Worm (Caenorhabditis elegans) whole organism, late embryonic: ENCODE results near the gene C04C3.6.

Source experiments
- C08G9.2 ChIP-seq: sonication (generic microtip); optimal IDR thresholded peaks from 2 replicates; lab custom pipeline; 2016; ENCODE audit warnings: mild to moderate bottlenecking, missing genetic modification characterization, moderate library complexity, missing compliant biosample characterization
- C38D4.7 ChIP-seq: fragments of 200-800 bp; sonication (Bioruptor generic); optimal IDR thresholded peaks from 2 replicates; lab custom pipeline; 2018; ENCODE audit warnings: mild to moderate bottlenecking, missing genetic modification characterization, moderate library complexity, missing compliant biosample characterization
- K02D7.2 ChIP-seq: sonication (generic microtip); optimal IDR thresholded peaks from 2 replicates; lab custom pipeline; 2017; ENCODE audit warnings: mild to moderate bottlenecking, missing genetic modification characterization, missing compliant biosample characterization
- T23F11.4 ChIP-seq: fragments of 200-800 bp; sonication (Bioruptor generic); optimal IDR thresholded peaks from 2 replicates; lab custom pipeline; 2018; ENCODE audit warnings: mild to moderate bottlenecking, missing genetic modification characterization, missing compliant biosample characterization
- Y22D7AL.16 ChIP-seq: sonication (generic microtip); optimal IDR thresholded peaks from 2 replicates; lab custom pipeline; 2016; ENCODE audit warnings: missing genetic modification characterization, missing compliant biosample characterization
- ahr-1 ChIP-seq: sonication (generic microtip); optimal IDR thresholded peaks from 2 replicates; lab custom pipeline; 2016; ENCODE audit warnings: missing genetic modification characterization, missing compliant biosample characterization
- ama-1 ChIP-seq: fragments of 150-350 bp; optimal IDR thresholded peaks from 2 replicates; lab custom pipeline; 2014
- ceh-22 ChIP-seq: sonication (generic microtip); optimal IDR thresholded peaks from 2 replicates; lab custom pipeline; 2017; ENCODE audit warnings: missing biosample characterization, missing genetic modification characterization
- ceh-30 ChIP-seq: fragments of 150-350 bp; optimal IDR thresholded peaks from 2 replicates; lab custom pipeline; 2014; ENCODE audit warnings: missing biosample characterization, missing genetic modification characterization
- ceh-45 ChIP-seq: fragments of 200-800 bp; sonication (Bioruptor generic); IDR thresholded peaks from 2 replicates; pipeline ENCODE4 v1.3.6; 2022; ENCODE audit warnings: missing genetic modification reagents, missing genetic modification characterization, missing compliant biosample characterization
- ceh-6 ChIP-seq: fragments of 200-800 bp; sonication (Bioruptor generic); optimal IDR thresholded peaks from 2 replicates; lab custom pipeline; 2018; ENCODE audit warnings: mild to moderate bottlenecking, missing genetic modification characterization, missing compliant biosample characterization
- ceh-9 ChIP-seq: sonication (generic microtip); optimal IDR thresholded peaks from 2 replicates; lab custom pipeline; 2016; ENCODE audit warnings: mild to moderate bottlenecking, missing genetic modification characterization, inconsistent platforms, missing compliant biosample characterization
- dve-1 ChIP-seq: sonication (generic microtip); optimal IDR thresholded peaks from 2 replicates; lab custom pipeline; 2017; ENCODE audit warnings: antibody characterized with exemption, mild to moderate bottlenecking, missing genetic modification characterization, missing compliant biosample characterization
- elt-4 ChIP-seq: sonication (generic microtip); optimal IDR thresholded peaks from 2 replicates; lab custom pipeline; 2016; ENCODE audit warnings: missing genetic modification characterization, missing compliant biosample characterization
- fax-1 ChIP-seq: sonication (generic microtip); optimal IDR thresholded peaks from 2 replicates; lab custom pipeline; 2016; ENCODE audit warnings: missing genotype, missing genetic modification characterization, missing compliant biosample characterization
- fkh-10 ChIP-seq: fragments of 150-350 bp; optimal IDR thresholded peaks from 2 replicates; lab custom pipeline; 2014; ENCODE audit warnings: missing biosample characterization, missing genetic modification reagents, missing genetic modification characterization
- gmeb-2 ChIP-seq: sonication (generic microtip); optimal IDR thresholded peaks from 2 replicates; lab custom pipeline; 2016; ENCODE audit warnings: missing genetic modification characterization, inconsistent platforms, missing compliant biosample characterization
- hlh-30 ChIP-seq: sonication (generic microtip); optimal IDR thresholded peaks from 2 replicates; lab custom pipeline; 2017; ENCODE audit warnings: antibody characterized with exemption, missing genetic modification characterization, missing compliant biosample characterization; ENCODE audit not compliant: insufficient read depth
- hlh-6 ChIP-seq: sonication (generic microtip); optimal IDR thresholded peaks from 2 replicates; lab custom pipeline; 2016; ENCODE audit warnings: missing genotype, missing genetic modification characterization, missing compliant biosample characterization
- hlh-8 ChIP-seq: sonication (generic microtip); optimal IDR thresholded peaks from 2 replicates; lab custom pipeline; 2016; ENCODE audit warnings: missing genotype, missing genetic modification characterization, missing compliant biosample characterization
- lin-11 ChIP-seq: fragments of 200-800 bp; sonication (Bioruptor generic); optimal IDR thresholded peaks from 2 replicates; lab custom pipeline; 2018; ENCODE audit warnings: mild to moderate bottlenecking, missing genetic modification characterization, missing compliant biosample characterization
- madf-2 ChIP-seq: sonication (generic microtip); optimal IDR thresholded peaks from 2 replicates; lab custom pipeline; 2017; ENCODE audit warnings: missing genetic modification characterization, missing compliant biosample characterization
- mec-3 ChIP-seq: sonication (generic microtip); optimal IDR thresholded peaks from 2 replicates; lab custom pipeline; 2016; ENCODE audit warnings: borderline replicate concordance, missing genetic modification characterization, missing compliant biosample characterization
- nfya-1 ChIP-seq: sonication (generic microtip); optimal IDR thresholded peaks from 2 replicates; lab custom pipeline; 2017; ENCODE audit warnings: missing genetic modification characterization, mild to moderate bottlenecking, missing compliant biosample characterization, antibody characterized with exemption, moderate library complexity
- nhr-11 ChIP-seq: fragments of 150-350 bp; optimal IDR thresholded peaks from 2 replicates; lab custom pipeline; 2014; ENCODE audit warnings: missing biosample characterization, missing genetic modification characterization
- npax-4 ChIP-seq: sonication (generic microtip); optimal IDR thresholded peaks from 2 replicates; lab custom pipeline; 2016; ENCODE audit warnings: missing genetic modification characterization, missing compliant biosample characterization
- pag-3 ChIP-seq: sonication (generic microtip); optimal IDR thresholded peaks from 2 replicates; lab custom pipeline; 2016; ENCODE audit warnings: missing compliant biosample characterization, missing genetic modification characterization, borderline replicate concordance
- pat-9 ChIP-seq: fragments of 200-800 bp; sonication (Bioruptor generic); optimal IDR thresholded peaks from 2 replicates; lab custom pipeline; 2018; ENCODE audit warnings: mild to moderate bottlenecking, missing genetic modification characterization, moderate library complexity, missing compliant biosample characterization
- pax-1 ChIP-seq: fragments of 150-350 bp; optimal IDR thresholded peaks from 2 replicates; lab custom pipeline; 2014; ENCODE audit warnings: missing biosample characterization, missing genetic modification characterization
- pha-2 ChIP-seq: sonication (generic microtip); optimal IDR thresholded peaks from 2 replicates; lab custom pipeline; 2017; ENCODE audit warnings: mild to moderate bottlenecking, missing genetic modification characterization, missing compliant biosample characterization
- pqm-1 ChIP-seq: sonication (generic microtip); optimal IDR thresholded peaks from 2 replicates; lab custom pipeline; 2016; ENCODE audit warnings: missing genetic modification characterization, missing compliant biosample characterization
- pros-1 ChIP-seq: fragments of 150-350 bp; optimal IDR thresholded peaks from 2 replicates; lab custom pipeline; 2014; ENCODE audit warnings: missing biosample characterization, missing genetic modification reagents, missing genetic modification characterization
- ref-2 ChIP-seq: sonication (generic microtip); optimal IDR thresholded peaks from 2 replicates; lab custom pipeline; 2016; ENCODE audit warnings: missing genetic modification characterization, missing compliant biosample characterization
- rnt-1 ChIP-seq: sonication (generic microtip); optimal IDR thresholded peaks from 2 replicates; lab custom pipeline; 2016; ENCODE audit warnings: missing genetic modification characterization, missing compliant biosample characterization
- sdc-2 ChIP-seq: sonication (generic microtip); optimal IDR thresholded peaks from 2 replicates; lab custom pipeline; 2016; ENCODE audit warnings: missing genotype, missing genetic modification characterization, missing compliant biosample characterization
- sox-2 ChIP-seq: fragments of 200-800 bp; sonication (Bioruptor generic); IDR thresholded peaks from 2 replicates; pipeline ENCODE4 v1.3.6; 2022; ENCODE audit warnings: missing genetic modification reagents, missing genetic modification characterization, missing compliant biosample characterization
- sox-4 ChIP-seq: sonication (generic microtip); optimal IDR thresholded peaks from 2 replicates; lab custom pipeline; 2017; ENCODE audit warnings: mild to moderate bottlenecking, missing genetic modification characterization, inconsistent platforms, missing compliant biosample characterization
- tbx-2 ChIP-seq: sonication (generic microtip); optimal IDR thresholded peaks from 2 replicates; lab custom pipeline; 2016; ENCODE audit warnings: missing genetic modification characterization, missing compliant biosample characterization
- tbx-7 ChIP-seq: sonication (generic microtip); optimal IDR thresholded peaks from 2 replicates; lab custom pipeline; 2016; ENCODE audit warnings: missing genotype, missing genetic modification characterization, missing compliant biosample characterization
- unc-3 ChIP-seq, 2 experiments: fragments of 200-800 bp in 1 of 2; sonication (Bioruptor generic) in 1 of 2; sonication (generic microtip) in 1 of 2; conservative IDR thresholded peaks in 1 of 2; optimal IDR thresholded peaks in 1 of 2; 2 replicates each; pipeline versions ENCODE4 v1.3.6 to Lab custom; 2016 to 2022; ENCODE audit warnings: missing compliant biosample characterization in 2 of 2, missing genetic modification characterization in 2 of 2, missing genetic modification reagents in 1 of 2
- unc-55 ChIP-seq: sonication (generic microtip); optimal IDR thresholded peaks from 2 replicates; lab custom pipeline; 2017; ENCODE audit warnings: missing biosample characterization, missing genetic modification reagents, missing genetic modification characterization
- unc-86 ChIP-seq: sonication (generic microtip); optimal IDR thresholded peaks from 2 replicates; lab custom pipeline; 2016; ENCODE audit warnings: missing genetic modification characterization, missing compliant biosample characterization
- zip-5 ChIP-seq: sonication (generic microtip); optimal IDR thresholded peaks from 2 replicates; lab custom pipeline; 2016; ENCODE audit warnings: missing genetic modification characterization, missing compliant biosample characterization
- ztf-16 ChIP-seq: sonication (generic microtip); optimal IDR thresholded peaks from 2 replicates; lab custom pipeline; 2017; ENCODE audit warnings: missing genetic modification characterization, missing compliant biosample characterization

C04C3.6 gene

DNA sequence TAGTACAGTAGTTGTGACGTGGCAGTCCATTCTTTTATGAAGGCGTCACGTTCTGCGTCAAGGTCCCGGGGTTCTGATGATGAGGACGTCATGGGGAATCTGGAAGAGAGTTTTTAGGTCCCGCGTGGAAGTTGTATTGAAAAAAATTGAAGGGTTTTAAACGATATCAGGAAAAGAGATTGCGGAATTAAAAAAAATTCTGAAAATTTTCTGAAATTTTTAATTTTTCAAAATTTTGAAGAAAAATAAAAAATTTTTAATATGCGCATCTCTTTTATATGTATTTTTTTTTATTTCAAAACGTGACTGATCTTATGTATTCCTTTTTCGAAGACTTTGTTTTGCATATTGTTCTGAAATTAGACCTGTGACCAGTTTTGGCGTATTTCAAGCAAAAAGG is at the start of gene C04C3.6:
Gene C04C3.6 (minus strand): TSS at position 101 of the 400 bp plus-strand sequence.
- TF ChIP-seq tbx-2 (tag; lab: Kevin White, UChicago) (no peak), nfya-1 (tag; lab: Kevin White, UChicago) (no peak), mec-3 (tag; lab: Kevin White, UChicago) (no peak), hlh-6 (no peak), gmeb-2 (tag; lab: Kevin White, UChicago) (no peak), ceh-6 (GFP tag; lab: Kevin White, UChicago) (no peak), pat-9 (no peak), ztf-16 (tag; lab: Kevin White, UChicago) (no peak), hlh-30 (tag; lab: Kevin White, UChicago) (no peak), elt-4 (no peak), sdc-2 (no peak), dve-1 (tag; lab: Kevin White, UChicago) (no peak), Y22D7AL.16 (tag; lab: Kevin White, UChicago) (no peak), ref-2 (tag; lab: Kevin White, UChicago) (no peak), ceh-9 (tag; lab: Kevin White, UChicago) (no peak), ahr-1 (tag; lab: Kevin White, UChicago) (no peak), ceh-22 (tag; lab: Kevin White, UChicago) (no peak), hlh-8 (tag; lab: Kevin White, UChicago) (no peak), ceh-45 (no peak)
- TF ChIP-seq, all 69 proteins: peak for 0

DNA sequence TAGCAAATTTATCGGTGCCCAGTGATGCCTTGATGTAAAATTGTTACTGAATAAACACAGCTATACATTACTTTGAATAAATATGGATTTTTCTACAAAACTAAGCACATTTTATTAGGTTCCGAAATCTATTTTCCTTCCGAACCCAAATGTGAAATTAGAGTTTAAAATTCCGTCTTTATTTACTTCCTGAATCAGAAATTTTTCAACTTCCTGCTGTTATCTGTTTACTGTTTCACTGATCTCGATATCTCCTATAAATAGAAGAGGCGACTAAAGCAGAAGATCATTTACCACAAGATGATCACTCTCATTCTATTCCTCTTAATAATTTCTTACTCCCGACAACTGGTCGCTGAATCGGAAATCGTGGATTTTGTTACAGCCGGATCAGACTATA is 47.3 kb upstream of the C04C3.6 start, which contains the start of gene F58E2.2:
Gene F58E2.2 (plus strand): TSS at position 301 of the 400 bp plus-strand sequence.
- TF ChIP-seq pax-1 (tag; lab: Kevin White, UChicago), result no peak
- no peak for TF ChIP-seq nhr-11 (tag; lab: Kevin White, UChicago)
- TF ChIP-seq sox-2 (GFP tag; lab: Robert Waterston, UW), result no peak
- no peak for TF ChIP-seq elt-4
- TF ChIP-seq sdc-2, result no peak
- no peak for TF ChIP-seq C38D4.7 (GFP tag; lab: Kevin White, UChicago)
- no peak for TF ChIP-seq fkh-10 (GFP tag; lab: Kevin White, UChicago)
- no peak for TF ChIP-seq hlh-8 (tag; lab: Kevin White, UChicago)
- no peak for TF ChIP-seq ceh-30 (tag; lab: Kevin White, UChicago)
- no peak for TF ChIP-seq ceh-22 (tag; lab: Kevin White, UChicago)
- TF ChIP-seq rnt-1 (tag; lab: Kevin White, UChicago), result no peak
- TF ChIP-seq ceh-6 (GFP tag; lab: Kevin White, UChicago), result no peak

DNA sequence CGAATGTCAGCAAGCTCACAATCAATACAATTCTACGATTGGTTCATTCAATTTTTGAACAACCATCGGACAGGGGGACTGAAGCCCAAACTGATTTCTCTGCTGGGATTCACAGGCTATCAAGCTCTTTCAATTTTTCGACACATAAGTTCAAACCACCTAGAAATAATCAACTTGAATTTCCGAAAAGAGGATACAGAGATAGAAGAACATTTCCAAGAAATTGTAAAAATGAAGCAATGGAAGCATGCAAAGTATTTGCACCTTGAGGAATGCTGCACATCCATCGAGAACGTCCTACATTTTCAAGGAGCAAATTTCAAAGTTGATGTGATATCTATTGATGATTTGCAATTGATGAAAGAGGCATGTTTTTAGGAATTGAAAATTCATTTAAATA is 45.3 kb upstream of the C04C3.6 start:
- TF ChIP-seq npax-4 (tag; lab: Kevin White, UChicago) (no peak), rnt-1 (tag; lab: Kevin White, UChicago) (no peak), ztf-16 (tag; lab: Kevin White, UChicago) (no peak), sox-4 (tag; lab: Kevin White, UChicago) (no peak), K02D7.2 (tag; lab: Kevin White, UChicago) (no peak), ama-1 (no peak), tbx-7 (no peak), gmeb-2 (tag; lab: Kevin White, UChicago) (no peak), madf-2 (tag; lab: Kevin White, UChicago) (no peak), unc-55 (GFP tag; lab: Kevin White, UChicago) (no peak), ceh-30 (tag; lab: Kevin White, UChicago) (no peak), pqm-1 (no peak), ceh-22 (tag; lab: Kevin White, UChicago) (no peak), pros-1 (tag; lab: Kevin White, UChicago) (no peak), zip-5 (tag; lab: Kevin White, UChicago) (no peak), hlh-8 (tag; lab: Kevin White, UChicago) (no peak)

DNA sequence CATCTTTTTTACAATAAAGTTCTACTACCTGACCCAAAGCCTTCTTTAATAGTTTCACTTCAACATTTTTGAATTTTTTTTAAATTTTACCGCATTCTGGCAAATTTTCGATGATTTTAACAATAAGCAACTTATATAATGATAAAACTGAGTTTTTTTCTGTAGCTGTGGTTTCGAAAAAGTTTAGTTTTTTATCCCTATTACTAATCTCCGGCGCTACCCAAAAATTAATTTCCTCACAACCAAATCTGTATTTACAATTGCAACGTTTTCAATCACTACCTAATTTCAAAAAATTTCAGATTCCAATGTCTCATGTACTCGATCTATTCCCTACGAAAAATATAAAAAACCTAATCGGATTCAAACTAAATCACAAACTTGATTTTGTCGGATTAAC is 44.7 kb upstream of the C04C3.6 start, which contains the start of gene F58E2.3:
Gene F58E2.3 (plus strand): TSS at position 301 of the 400 bp plus-strand sequence.
- TF ChIP-seq C08G9.2 (no peak), unc-3 (GFP tag; conservative IDR thresholded peaks at IDR 0.05; lab: Robert Waterston, UW) (no peak), unc-3 (tag; optimal IDR thresholded peaks at IDR 0.05; lab: Kevin White, UChicago) (no peak), ceh-6 (GFP tag; lab: Kevin White, UChicago) (no peak), T23F11.4 (GFP tag; lab: Kevin White, UChicago) (no peak), mec-3 (tag; lab: Kevin White, UChicago) (no peak), zip-5 (tag; lab: Kevin White, UChicago) (no peak), lin-11 (tag; lab: Kevin White, UChicago) (no peak), fax-1 (tag; lab: Kevin White, UChicago) (no peak), pag-3 (tag; lab: Kevin White, UChicago) (no peak), npax-4 (tag; lab: Kevin White, UChicago) (no peak), pha-2 (no peak), ceh-30 (tag; lab: Kevin White, UChicago) (no peak), unc-86 (tag; lab: Kevin White, UChicago) (no peak)
